Worm (Caenorhabditis elegans) whole organism, mixed stage, embryonic: Measurements from ENCODE around the gene chil-25.

Source experiments
- bed-3 ChIP-seq: fragments of 200-800 bp; sonication (Bioruptor generic); optimal IDR thresholded peaks from 3 replicates; lab custom pipeline; 2018; ENCODE audit warnings: mild to moderate bottlenecking, missing genetic modification characterization, moderate library complexity, missing compliant biosample characterization
- ces-1 ChIP-seq: fragments of 150-350 bp; optimal IDR thresholded peaks from 2 replicates; lab custom pipeline; 2014; ENCODE audit warnings: missing biosample characterization, missing genetic modification reagents, missing genetic modification characterization
- cnd-1 ChIP-seq: fragments of 200-800 bp; sonication (Bioruptor generic); optimal IDR thresholded peaks from 2 replicates; lab custom pipeline; 2018; ENCODE audit warnings: mild to moderate bottlenecking, missing genetic modification characterization, missing compliant biosample characterization
- elt-1 ChIP-seq: sonication (generic microtip); optimal IDR thresholded peaks from 2 replicates; lab custom pipeline; 2017; ENCODE audit warnings: missing genetic modification characterization, mild to moderate bottlenecking, missing compliant biosample characterization, antibody characterized with exemption, moderate library complexity, borderline replicate concordance; ENCODE audit not compliant: insufficient read depth
- lin-13 ChIP-seq: fragments of 150-350 bp; optimal IDR thresholded peaks from 2 replicates; lab custom pipeline; 2014; ENCODE audit warnings: missing biosample characterization, missing genetic modification characterization
- lsy-2 ChIP-seq: fragments of 150-350 bp; optimal IDR thresholded peaks from 2 replicates; lab custom pipeline; 2014; ENCODE audit warnings: missing biosample characterization, missing genetic modification characterization
- nhr-237 ChIP-seq: fragments of 150-350 bp; optimal IDR thresholded peaks from 2 replicates; lab custom pipeline; 2014; ENCODE audit warnings: missing biosample characterization, missing genetic modification characterization
- nhr-28 ChIP-seq: fragments of 150-350 bp; optimal IDR thresholded peaks from 2 replicates; lab custom pipeline; 2014; ENCODE audit warnings: missing biosample characterization, missing genetic modification characterization
- snpc-4 ChIP-seq: fragments of 150-350 bp; optimal IDR thresholded peaks from 2 replicates; lab custom pipeline; 2014; ENCODE audit warnings: missing biosample characterization, missing genetic modification characterization
- sptf-1 ChIP-seq: sonication (generic microtip); optimal IDR thresholded peaks from 2 replicates; lab custom pipeline; 2017; ENCODE audit warnings: mild to moderate bottlenecking, missing genetic modification characterization, moderate library complexity, missing compliant biosample characterization
- tbx-8 ChIP-seq: fragments of 200-800 bp; sonication (Bioruptor generic); optimal IDR thresholded peaks from 2 replicates; lab custom pipeline; 2018; ENCODE audit warnings: mild to moderate bottlenecking, missing genetic modification characterization, moderate library complexity, missing compliant biosample characterization
- unc-62 ChIP-seq: fragments of 150-350 bp; optimal IDR thresholded peaks from 2 replicates; lab custom pipeline; 2014; ENCODE audit warnings: missing biosample characterization, missing genetic modification reagents, missing genetic modification characterization
- ztf-11 ChIP-seq: fragments of 150-350 bp; optimal IDR thresholded peaks from 2 replicates; lab custom pipeline; 2014; ENCODE audit warnings: missing biosample characterization, missing genetic modification characterization

DNA sequence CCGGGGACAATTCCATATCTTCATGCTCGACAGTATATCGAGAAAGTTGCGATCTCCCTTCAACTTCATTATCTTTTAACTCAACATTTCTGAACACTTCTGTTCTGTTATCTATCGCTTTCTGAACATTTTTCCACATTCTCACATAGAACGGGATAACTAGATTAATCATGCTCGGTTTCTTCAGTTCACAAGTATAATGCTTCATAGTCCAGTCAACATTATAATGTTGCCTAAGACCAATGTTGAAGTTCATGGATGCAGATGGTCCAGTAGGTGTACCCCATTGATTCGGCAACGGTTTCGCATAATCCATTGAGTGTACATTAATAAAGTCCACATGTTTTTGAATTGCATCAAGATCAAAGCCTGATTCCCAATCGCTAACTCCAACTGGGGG lies 35.4 kb downstream of the chil-25 start:
- TF ChIP-seq sptf-1: no peak
- no peak for TF ChIP-seq ces-1 (GFP tag; lab: Kevin White, UChicago)
- TF ChIP-seq elt-1 (tag; lab: Kevin White, UChicago): no peak
- no peak for TF ChIP-seq unc-62 (GFP tag; lab: Kevin White, UChicago)
- TF ChIP-seq bed-3 (GFP tag; lab: Kevin White, UChicago): no peak
- no peak for TF ChIP-seq ztf-11
- no peak for TF ChIP-seq snpc-4 (tag; lab: Kevin White, UChicago)
- TF ChIP-seq tbx-8 (GFP tag; lab: Kevin White, UChicago): no peak
- TF ChIP-seq lsy-2 (tag; lab: Kevin White, UChicago): no peak
- no peak for TF ChIP-seq nhr-237 (tag; lab: Kevin White, UChicago)
- TF ChIP-seq lin-13 (tag; lab: Kevin White, UChicago): no peak
- TF ChIP-seq nhr-28 (tag; lab: Kevin White, UChicago): no peak
- no peak for TF ChIP-seq cnd-1 (tag; lab: Kevin White, UChicago)
